Fruit fly (Drosophila melanogaster): Measurements from ENCODE around the gene CG45491.
A peak's percentile ranks its signal among the peaks of the same experiment; 100 is the strongest.
"Not testable (repeated sequence)": the region's sequence is repeated elsewhere in the genome, so short reads cannot be mapped to it uniquely, and the experiment has no call there.

Gene CG45491

DNA sequence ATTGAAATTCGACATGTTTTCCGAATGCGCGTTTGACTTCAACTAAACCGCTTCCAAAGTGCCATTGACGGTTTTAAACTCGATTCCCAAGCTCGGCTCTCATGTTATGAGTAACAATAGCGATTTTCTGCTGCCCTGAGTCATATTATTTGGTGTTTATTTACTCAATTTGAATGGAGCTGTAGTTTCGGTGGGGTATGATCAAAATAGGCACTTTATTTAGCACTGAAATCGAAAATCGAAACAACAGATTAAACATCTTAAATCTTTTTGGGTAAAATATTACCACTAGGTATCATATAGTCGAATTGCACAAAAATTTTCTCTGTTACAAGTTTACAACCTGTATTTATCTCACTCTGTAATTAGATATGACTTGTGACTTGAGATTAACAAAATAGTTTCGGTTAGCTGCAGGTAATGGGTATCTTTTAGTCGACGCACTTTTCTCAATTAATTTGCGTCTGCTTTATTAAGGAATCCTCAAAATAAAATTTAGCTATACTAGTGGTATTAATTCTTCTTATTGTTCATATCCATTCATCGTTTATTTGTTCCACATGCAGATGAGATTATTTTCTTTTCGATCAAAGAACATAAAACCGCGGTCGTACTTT, 20.7 kb upstream of the CG45491 start, which contains the start of gene CG12655:
Gene CG12655 (minus strand): TSS at position 51 of the 617 bp plus-strand sequence.
- no peak for TF ChIP-seq ap (GFP tag; IDR thresholded peaks at IDR 0.05)
- TF ChIP-seq D19B (GFP tag; optimal IDR thresholded peaks at IDR 0.05) = peak; percentile 45
- peak; percentile 72 for TF ChIP-seq HLH4C (GFP tag; IDR thresholded peaks at IDR 0.05; ENCODE audit: partially characterized antibody)
- no peak for TF ChIP-seq CG10274 (GFP tag; optimal IDR thresholded peaks at IDR 0.05)
- TF ChIP-seq CG15696 (tag; optimal IDR thresholded peaks at IDR 0.05) = no peak
- peak; percentile 50; the same call in 2 of the 3 replicates for TF ChIP-seq CG14860 (GFP tag; IDR thresholded peaks at IDR 0.05; ENCODE audit: partially characterized antibody)
- no peak for TF ChIP-seq CG32772 (GFP tag; IDR thresholded peaks at IDR 0.05)
- TF ChIP-seq vnd (GFP tag; IDR thresholded peaks at IDR 0.05; ENCODE audit: partially characterized antibody) = peak; percentile 24; the same call in 1 of the 3 replicates
- peak; percentile 63 for TF ChIP-seq CG16813 (GFP tag; IDR thresholded peaks at IDR 0.05; ENCODE audit: partially characterized antibody)
- no peak for TF ChIP-seq Atf-2 (GFP tag; optimal IDR thresholded peaks at IDR 0.05)
- no peak for TF ChIP-seq btn (GFP tag; optimal IDR thresholded peaks at IDR 0.05)
- TF ChIP-seq CrebB (tag; optimal IDR thresholded peaks at IDR 0.05) = no peak

DNA sequence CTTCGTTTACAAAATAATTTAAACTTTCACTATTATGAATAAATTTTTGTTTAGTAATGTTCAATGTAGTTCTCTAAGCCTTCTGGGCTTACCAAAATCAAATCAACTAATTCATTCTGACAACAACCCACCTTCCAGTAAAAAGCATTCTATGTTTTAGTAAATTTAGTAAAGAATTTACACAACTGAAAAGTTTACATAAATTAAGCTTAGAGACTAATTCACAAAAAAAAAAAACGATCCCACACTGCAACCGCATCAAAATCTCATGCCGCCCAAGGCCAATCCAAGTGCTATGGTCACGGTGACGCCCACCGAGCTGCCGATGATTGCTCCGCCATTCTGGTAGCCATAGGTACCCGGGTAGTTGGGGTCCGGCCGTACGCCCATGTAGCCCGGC, 19.4 kb upstream of the CG45491 start, which contains the start of gene CG43784:
Gene CG43784 (minus strand): TSS at position 101 of the 400 bp plus-strand sequence.
- TF ChIP-seq CG12236, maf-S, CG3065 (GFP tag; optimal IDR thresholded peaks at IDR 0.05): not testable (repeated sequence)

DNA sequence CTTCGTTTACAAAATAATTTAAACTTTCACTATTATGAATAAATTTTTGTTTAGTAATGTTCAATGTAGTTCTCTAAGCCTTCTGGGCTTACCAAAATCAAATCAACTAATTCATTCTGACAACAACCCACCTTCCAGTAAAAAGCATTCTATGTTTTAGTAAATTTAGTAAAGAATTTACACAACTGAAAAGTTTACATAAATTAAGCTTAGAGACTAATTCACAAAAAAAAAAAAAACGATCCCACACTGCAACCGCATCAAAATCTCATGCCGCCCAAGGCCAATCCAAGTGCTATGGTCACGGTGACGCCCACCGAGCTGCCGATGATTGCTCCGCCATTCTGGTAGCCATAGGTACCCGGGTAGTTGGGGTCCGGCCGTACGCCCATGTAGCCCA, 14.7 kb upstream of the CG45491 start, which contains the start of gene CG45494:
Gene CG45494 (minus strand): TSS at position 101 of the 400 bp plus-strand sequence.
- not testable (repeated sequence) for TF ChIP-seq CG14441 (GFP tag; IDR thresholded peaks at IDR 0.05); nom (GFP tag; optimal IDR thresholded peaks at IDR 0.05); zen (tag; optimal IDR thresholded peaks at IDR 0.05)

DNA sequence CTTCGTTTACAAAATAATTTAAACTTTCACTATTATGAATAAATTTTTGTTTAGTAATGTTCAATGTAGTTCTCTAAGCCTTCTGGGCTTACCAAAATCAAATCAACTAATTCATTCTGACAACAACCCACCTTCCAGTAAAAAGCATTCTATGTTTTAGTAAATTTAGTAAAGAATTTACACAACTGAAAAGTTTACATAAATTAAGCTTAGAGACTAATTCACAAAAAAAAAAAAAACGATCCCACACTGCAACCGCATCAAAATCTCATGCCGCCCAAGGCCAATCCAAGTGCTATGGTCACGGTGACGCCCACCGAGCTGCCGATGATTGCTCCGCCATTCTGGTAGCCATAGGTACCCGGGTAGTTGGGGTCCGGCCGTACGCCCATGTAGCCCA, 10.0 kb upstream of the CG45491 start, which contains the start of gene CG45493:
Gene CG45493 (minus strand): TSS at position 101 of the 400 bp plus-strand sequence.
- TF ChIP-seq CG30431 (GFP tag; optimal IDR thresholded peaks at IDR 0.05); gcm (GFP tag; optimal IDR thresholded peaks at IDR 0.05); CG14014 (GFP tag; IDR thresholded peaks at IDR 0.05): not testable (repeated sequence)

DNA sequence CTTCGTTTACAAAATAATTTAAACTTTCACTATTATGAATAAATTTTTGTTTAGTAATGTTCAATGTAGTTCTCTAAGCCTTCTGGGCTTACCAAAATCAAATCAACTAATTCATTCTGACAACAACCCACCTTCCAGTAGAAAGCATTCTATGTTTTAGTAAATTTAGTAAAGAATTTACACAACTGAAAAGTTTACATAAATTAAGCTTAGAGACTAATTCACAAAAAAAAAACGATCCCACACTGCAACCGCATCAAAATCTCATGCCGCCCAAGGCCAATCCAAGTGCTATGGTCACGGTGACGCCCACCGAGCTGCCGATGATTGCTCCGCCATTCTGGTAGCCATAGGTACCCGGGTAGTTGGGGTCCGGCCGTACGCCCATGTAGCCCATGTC, 5.3 kb upstream of the CG45491 start, which contains the start of gene CG45492:
Gene CG45492 (minus strand): TSS at position 101 of the 400 bp plus-strand sequence.
- TF ChIP-seq chif, CG12219, CG3995 (GFP tag; optimal IDR thresholded peaks at IDR 0.05): not testable (repeated sequence)

DNA sequence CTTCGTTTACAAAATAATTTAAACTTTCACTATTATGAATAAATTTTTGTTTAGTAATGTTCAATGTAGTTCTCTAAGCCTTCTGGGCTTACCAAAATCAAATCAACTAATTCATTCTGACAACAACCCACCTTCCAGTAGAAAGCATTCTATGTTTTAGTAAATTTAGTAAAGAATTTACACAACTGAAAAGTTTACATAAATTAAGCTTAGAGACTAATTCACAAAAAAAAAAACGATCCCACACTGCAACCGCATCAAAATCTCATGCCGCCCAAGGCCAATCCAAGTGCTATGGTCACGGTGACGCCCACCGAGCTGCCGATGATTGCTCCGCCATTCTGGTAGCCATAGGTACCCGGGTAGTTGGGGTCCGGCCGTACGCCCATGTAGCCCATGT, 4.6 kb downstream of the CG45491 start, which contains the start of gene CG45490:
Gene CG45490 (minus strand): TSS at position 101 of the 400 bp plus-strand sequence.
- TF ChIP-seq sd (tag; optimal IDR thresholded peaks at IDR 0.05); CG17359 (tag; optimal IDR thresholded peaks at IDR 0.05); Hr78 (GFP tag; optimal IDR thresholded peaks at IDR 0.05): not testable (repeated sequence)
